Fruit fly (Drosophila melanogaster): ENCODE measurements around the gene CG1792.

Gene CG1792

dm6 chr3R:31608438-31609188 is 7.5 kb upstream of the CG1792 start (continued):
- peak in 1 of 3 experiments; percentile 66 for TF ChIP-seq lola (GFP tag; optimal IDR thresholded peaks at IDR 0.05)
- no peak for TF ChIP-seq CG8290 (GFP tag; optimal IDR thresholded peaks at IDR 0.05)
- peak in 1 of 2 experiments; percentile 54 for TF ChIP-seq CG8290 (tag; optimal IDR thresholded peaks at IDR 0.05)
- no peak for TF ChIP-seq CG11723 (GFP tag; optimal IDR thresholded peaks at IDR 0.05)
- no peak for TF ChIP-seq ash1 (GFP tag; optimal IDR thresholded peaks at IDR 0.05)
- no peak for TF ChIP-seq da (GFP tag; optimal IDR thresholded peaks at IDR 0.05)
- TF ChIP-seq CG16863 (GFP tag; optimal IDR thresholded peaks at IDR 0.05) = no peak
- no peak for TF ChIP-seq CG9876 (GFP tag; optimal IDR thresholded peaks at IDR 0.05)
- TF ChIP-seq CG14014 (GFP tag; IDR thresholded peaks at IDR 0.05) = no peak
- TF ChIP-seq danr (GFP tag; IDR thresholded peaks at IDR 0.05) = no peak
- no peak for TF ChIP-seq dati (GFP tag; IDR thresholded peaks at IDR 0.05)
- TF ChIP-seq wor (GFP tag; IDR thresholded peaks at IDR 0.05) = no peak
- peak; percentile 7 for TF ChIP-seq Sox102F (GFP tag; optimal IDR thresholded peaks at IDR 0.05)
- TF ChIP-seq prd (optimal IDR thresholded peaks at IDR 0.05) = no peak
- TF ChIP-seq prd (GFP tag; IDR thresholded peaks at IDR 0.05) = no peak
- TF ChIP-seq org-1 (GFP tag; optimal IDR thresholded peaks at IDR 0.05) = no peak
- TF ChIP-seq NFAT (GFP tag; IDR thresholded peaks at IDR 0.05) = no peak
- TF ChIP-seq br (optimal IDR thresholded peaks at IDR 0.05) = no peak
- no peak for TF ChIP-seq CG17328 (GFP tag; IDR thresholded peaks at IDR 0.05)
- TF ChIP-seq sisA (GFP tag; IDR thresholded peaks at IDR 0.05) = no peak
- no peak for TF ChIP-seq ranshi (GFP tag; IDR thresholded peaks at IDR 0.05)
- TF ChIP-seq gcm (GFP tag; optimal IDR thresholded peaks at IDR 0.05) = no peak
- no peak for TF ChIP-seq CG8388 (GFP tag; optimal IDR thresholded peaks at IDR 0.05)
- no peak for TF ChIP-seq gem (tag; optimal IDR thresholded peaks at IDR 0.05)
- TF ChIP-seq zf30C (GFP tag; optimal IDR thresholded peaks at IDR 0.05) = no peak
- no peak for TF ChIP-seq fd102C (GFP tag; optimal IDR thresholded peaks at IDR 0.05)
- no peak for TF ChIP-seq D19A (tag; optimal IDR thresholded peaks at IDR 0.05)
- no peak for TF ChIP-seq seq (GFP tag; IDR thresholded peaks at IDR 0.05)
- no peak for TF ChIP-seq Gsc (GFP tag; IDR thresholded peaks at IDR 0.05)
- TF ChIP-seq CG31224 (GFP tag; IDR thresholded peaks at IDR 0.05) = no peak
- TF ChIP-seq pita (GFP tag; optimal IDR thresholded peaks at IDR 0.05) = no peak
- no peak for TF ChIP-seq CG15514 (GFP tag; optimal IDR thresholded peaks at IDR 0.05)
- TF ChIP-seq nom (GFP tag; optimal IDR thresholded peaks at IDR 0.05) = no peak
- no peak for TF ChIP-seq CG3838 (GFP tag; optimal IDR thresholded peaks at IDR 0.05)
- no peak for TF ChIP-seq CG18764 (GFP tag; optimal IDR thresholded peaks at IDR 0.05)
- no peak for TF ChIP-seq tin (GFP tag; optimal IDR thresholded peaks at IDR 0.05)
- TF ChIP-seq pum (GFP tag; optimal IDR thresholded peaks at IDR 0.05) = no peak
- TF ChIP-seq CG10565 (GFP tag; optimal IDR thresholded peaks at IDR 0.05) = no peak
- TF ChIP-seq CG12236 (GFP tag; optimal IDR thresholded peaks at IDR 0.05) = no peak
- TF ChIP-seq CG7963 (GFP tag; IDR thresholded peaks at IDR 0.05; ENCODE audit: partially characterized antibody) = no peak
- TF ChIP-seq CG18011 (GFP tag; optimal IDR thresholded peaks at IDR 0.05) = no peak
- TF ChIP-seq D19B (GFP tag; optimal IDR thresholded peaks at IDR 0.05) = no peak
- TF ChIP-seq tll (GFP tag; optimal IDR thresholded peaks at IDR 0.05) = no peak
- TF ChIP-seq Scr (GFP tag; IDR thresholded peaks at IDR 0.05; ENCODE audit: partially characterized antibody) = no peak
- TF ChIP-seq CG6175 (GFP tag; IDR thresholded peaks at IDR 0.05) = no peak
- no peak for TF ChIP-seq aop (GFP tag; IDR thresholded peaks at IDR 0.05)
- TF ChIP-seq gsb-n (tag; optimal IDR thresholded peaks at IDR 0.05) = no peak
- TF ChIP-seq Hsf (GFP tag; optimal IDR thresholded peaks at IDR 0.05) = no peak
- TF ChIP-seq CG34376 (GFP tag; optimal IDR thresholded peaks at IDR 0.05) = peak; percentile 66
- no peak for TF ChIP-seq Fer3 (tag; optimal IDR thresholded peaks at IDR 0.05)
- no peak for TF ChIP-seq Sin3A (optimal IDR thresholded peaks at IDR 0.05)
- TF ChIP-seq fru (optimal IDR thresholded peaks at IDR 0.05) = no peak

Data from whole organism, embryonic.